Worm (Caenorhabditis elegans): ENCODE measurements around the gene Y47D3A.32.

Gene Y47D3A.32

DNA sequence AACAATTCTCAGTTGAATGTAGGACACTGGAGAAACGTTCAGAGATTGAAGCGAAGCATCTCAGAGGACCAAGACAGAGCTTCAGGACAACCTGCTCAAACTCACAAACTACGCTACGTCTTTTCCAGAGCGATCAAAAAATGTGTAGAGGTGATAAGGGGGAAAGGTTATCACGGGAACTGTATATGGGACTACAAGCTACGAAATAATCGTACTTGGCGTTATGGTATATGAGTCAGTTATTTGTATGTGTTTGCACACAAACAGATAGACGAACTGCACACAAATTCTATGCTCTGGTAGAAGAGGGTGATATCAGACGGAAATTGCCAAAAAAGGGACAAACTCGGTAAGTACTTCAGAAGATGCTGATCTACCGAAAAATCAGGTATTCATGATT, 17.0 kb downstream of the Y47D3A.32 start:
- TF ChIP-seq sox-4 (tag; optimal IDR thresholded peaks at IDR 0.05) = no peak
- no peak for TF ChIP-seq pat-9 (tag; optimal IDR thresholded peaks at IDR 0.05)
- TF ChIP-seq tbx-2 (tag; optimal IDR thresholded peaks at IDR 0.05) = no peak
- no peak for TF ChIP-seq K02D7.2 (tag; optimal IDR thresholded peaks at IDR 0.05)
- TF ChIP-seq pha-4 (tag; optimal IDR thresholded peaks at IDR 0.05) = no peak
- TF ChIP-seq pax-1 (tag; optimal IDR thresholded peaks at IDR 0.05) = no peak
- no peak for TF ChIP-seq fkh-6 (tag; optimal IDR thresholded peaks at IDR 0.05)
- no peak for TF ChIP-seq hlh-6 (tag; optimal IDR thresholded peaks at IDR 0.05)
- no peak for TF ChIP-seq fax-1 (tag; optimal IDR thresholded peaks at IDR 0.05)
- no peak for TF ChIP-seq hlh-13 (GFP tag; optimal IDR thresholded peaks at IDR 0.05)
- no peak for TF ChIP-seq pros-1 (tag; optimal IDR thresholded peaks at IDR 0.05)
- no peak for TF ChIP-seq ceh-34 (tag; optimal IDR thresholded peaks at IDR 0.05)
- no peak for TF ChIP-seq dmd-4 (tag; optimal IDR thresholded peaks at IDR 0.05; ENCODE audit: borderline replicate concordance)
- no peak for TF ChIP-seq ceh-18 (tag; optimal IDR thresholded peaks at IDR 0.05)
- no peak for TF ChIP-seq ceh-31 (tag; optimal IDR thresholded peaks at IDR 0.05)
- TF ChIP-seq ceh-2 (tag; optimal IDR thresholded peaks at IDR 0.05) = no peak
- no peak for TF ChIP-seq pqm-1 (tag; optimal IDR thresholded peaks at IDR 0.05)
- TF ChIP-seq che-1 (tag; optimal IDR thresholded peaks at IDR 0.05) = no peak
- TF ChIP-seq ceh-14 (tag; optimal IDR thresholded peaks at IDR 0.05) = no peak

DNA sequence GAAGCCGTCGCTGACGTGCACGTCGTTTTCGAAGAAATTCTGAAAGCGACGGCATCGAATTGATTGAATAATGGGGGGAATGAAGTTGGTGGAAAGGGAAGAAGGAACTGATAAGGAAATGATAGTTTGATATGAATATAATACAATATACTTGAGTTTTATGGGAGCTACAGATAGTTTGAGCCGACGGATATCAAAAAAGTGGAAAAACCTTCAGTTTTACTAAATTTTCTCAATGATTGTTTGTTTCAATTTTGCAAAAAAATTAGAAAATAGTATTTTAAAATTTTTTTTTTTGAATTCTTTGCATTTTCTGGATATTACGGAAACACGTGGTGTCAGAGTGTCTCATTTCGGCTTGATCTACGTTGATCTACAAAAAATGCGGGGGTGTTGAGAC, 18.6 kb downstream of the Y47D3A.32 start, which contains the start of gene obr-1:
Gene obr-1, minus strand, starts transcription at position 101 of the 400 bp plus-strand sequence.
- TF ChIP-seq pha-2 (tag; optimal IDR thresholded peaks at IDR 0.05) = no peak
- no peak for TF ChIP-seq pat-9 (tag; optimal IDR thresholded peaks at IDR 0.05)
- no peak for TF ChIP-seq ets-4 (tag; optimal IDR thresholded peaks at IDR 0.05)
- TF ChIP-seq ttx-3 (tag; optimal IDR thresholded peaks at IDR 0.05) = no peak
- TF ChIP-seq unc-55 (GFP tag; optimal IDR thresholded peaks at IDR 0.05) = no peak
- TF ChIP-seq fkh-10 (GFP tag; optimal IDR thresholded peaks at IDR 0.05) = no peak
- TF ChIP-seq syd-9 (tag; optimal IDR thresholded peaks at IDR 0.05) = no peak
- no peak for TF ChIP-seq ceh-45 (GFP tag; IDR thresholded peaks at IDR 0.05)
- no peak for TF ChIP-seq madf-2 (tag; optimal IDR thresholded peaks at IDR 0.05)

DNA sequence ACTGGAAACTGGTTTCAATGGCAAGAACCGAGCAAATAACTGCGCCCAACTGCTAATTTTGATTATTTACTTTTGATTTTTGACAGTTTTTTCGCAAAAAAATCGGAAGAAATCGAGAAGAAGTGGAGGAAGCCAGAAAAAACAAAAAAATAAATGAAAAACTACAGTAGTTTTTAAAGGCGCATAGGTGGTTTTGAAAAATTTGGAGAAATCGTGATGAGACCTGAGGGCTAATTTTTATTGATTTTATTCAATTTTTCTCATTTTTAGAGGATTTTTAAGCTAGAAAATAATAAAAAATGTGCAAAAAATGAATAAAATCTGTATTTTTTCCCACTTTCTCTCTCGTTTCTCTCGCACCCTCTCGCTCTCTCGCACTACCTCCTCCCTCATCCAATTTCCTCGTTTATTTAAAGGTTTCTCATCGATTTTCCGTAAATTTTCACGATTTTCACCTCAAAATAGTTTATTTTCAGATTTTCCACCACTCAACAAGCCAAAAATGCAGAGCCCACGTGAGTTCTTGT, 22.5 kb downstream of the Y47D3A.32 start, which contains the start of gene Y47D3A.20:
Gene Y47D3A.20, plus strand, starts transcription at position 477 of the 527 bp plus-strand sequence.
- TF ChIP-seq C08G9.2 (tag; optimal IDR thresholded peaks at IDR 0.05) = no peak
- TF ChIP-seq syd-9 (tag; optimal IDR thresholded peaks at IDR 0.05) = no peak
- no peak for TF ChIP-seq fkh-6 (tag; optimal IDR thresholded peaks at IDR 0.05)
- no peak for TF ChIP-seq madf-2 (tag; optimal IDR thresholded peaks at IDR 0.05)
- TF ChIP-seq pat-9 (tag; optimal IDR thresholded peaks at IDR 0.05) = no peak
- TF ChIP-seq ceh-31 (tag; optimal IDR thresholded peaks at IDR 0.05) = no peak
- no peak for TF ChIP-seq ceh-24 (tag; optimal IDR thresholded peaks at IDR 0.05)
- no peak for TF ChIP-seq pha-4 (tag; optimal IDR thresholded peaks at IDR 0.05)
- no peak for TF ChIP-seq lin-11 (tag; optimal IDR thresholded peaks at IDR 0.05)
- TF ChIP-seq ttx-3 (tag; optimal IDR thresholded peaks at IDR 0.05) = no peak
- TF ChIP-seq pax-1 (tag; optimal IDR thresholded peaks at IDR 0.05) = no peak
- no peak for TF ChIP-seq hlh-6 (tag; optimal IDR thresholded peaks at IDR 0.05)

DNA sequence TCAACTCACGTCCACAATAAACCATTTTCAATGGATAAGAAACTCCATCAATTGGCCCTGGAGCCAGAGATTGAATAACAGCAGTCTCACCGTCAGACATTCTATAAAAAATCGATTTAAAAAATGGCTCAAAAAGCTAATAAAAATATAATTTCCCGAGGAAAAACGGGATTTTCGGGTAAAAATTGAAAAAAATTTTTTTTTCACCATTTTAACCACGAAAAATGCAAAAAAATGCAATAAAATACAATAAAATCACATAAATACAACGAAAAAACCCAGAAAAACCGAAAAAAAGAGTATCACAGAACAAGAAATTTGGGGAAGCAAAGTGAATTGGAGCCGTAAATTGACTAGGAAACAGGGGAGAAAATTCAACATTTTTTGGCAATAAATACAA, 26.6 kb downstream of the Y47D3A.32 start, which contains the start of gene Y47D3A.21:
Gene Y47D3A.21, minus strand, starts transcription at position 101 of the 400 bp plus-strand sequence.
- TF ChIP-seq ceh-22 (tag; optimal IDR thresholded peaks at IDR 0.05) = no peak
- no peak for TF ChIP-seq unc-42 (tag; optimal IDR thresholded peaks at IDR 0.05)
- no peak for TF ChIP-seq nfya-1 (tag; optimal IDR thresholded peaks at IDR 0.05)
- TF ChIP-seq ceh-9 (tag; optimal IDR thresholded peaks at IDR 0.05) = no peak
- TF ChIP-seq pax-1 (tag; optimal IDR thresholded peaks at IDR 0.05) = no peak
- no peak for TF ChIP-seq sox-2 (GFP tag; IDR thresholded peaks at IDR 0.05)
- no peak for TF ChIP-seq ceh-34 (tag; optimal IDR thresholded peaks at IDR 0.05)
- no peak for TF ChIP-seq ceh-30 (tag; optimal IDR thresholded peaks at IDR 0.05)
- no peak for TF ChIP-seq fkh-6 (tag; optimal IDR thresholded peaks at IDR 0.05)
- no peak for TF ChIP-seq ceh-48 (tag; optimal IDR thresholded peaks at IDR 0.05)
- no peak for TF ChIP-seq tbx-2 (tag; optimal IDR thresholded peaks at IDR 0.05)
- TF ChIP-seq ceh-45 (GFP tag; IDR thresholded peaks at IDR 0.05) = no peak
- TF ChIP-seq eyg-1 (tag; optimal IDR thresholded peaks at IDR 0.05) = no peak
- no peak for TF ChIP-seq hlh-8 (tag; optimal IDR thresholded peaks at IDR 0.05)
- TF ChIP-seq lin-11 (tag; optimal IDR thresholded peaks at IDR 0.05) = no peak
